Fruit fly (Drosophila melanogaster): ENCODE measurements around the gene CG9992.
A peak's percentile ranks its signal among the peaks of the same experiment; 100 is the strongest.

CG9992 gene

dm6 chrX:16385942-16386392, 1.3 kb upstream of the CG9992 start:
- peak; percentile 53 for TF ChIP-seq CG12768 (GFP tag; optimal IDR thresholded peaks at IDR 0.05)
- TF ChIP-seq CG14711 (tag; optimal IDR thresholded peaks at IDR 0.05): peak; percentile 25
- TF ChIP-seq CG11617 (GFP tag; optimal IDR thresholded peaks at IDR 0.05): peak; percentile 22
- TF ChIP-seq CG33017 (tag; optimal IDR thresholded peaks at IDR 0.05): no peak
- TF ChIP-seq CG5204 (GFP tag; optimal IDR thresholded peaks at IDR 0.05): no peak
- TF ChIP-seq toe (GFP tag; optimal IDR thresholded peaks at IDR 0.05): no peak
- peak; percentile 36 for TF ChIP-seq CG7101 (tag; optimal IDR thresholded peaks at IDR 0.05)
- peak; percentile 8 for TF ChIP-seq tj (GFP tag; optimal IDR thresholded peaks at IDR 0.05)
- peak; percentile 8 for TF ChIP-seq pad (GFP tag; optimal IDR thresholded peaks at IDR 0.05)
- no peak for TF ChIP-seq bab1 (GFP tag; optimal IDR thresholded peaks at IDR 0.05)

- TF ChIP-seq CG1620 (GFP tag; optimal IDR thresholded peaks at IDR 0.05): peak; percentile 46
- TF ChIP-seq CG5204 (GFP tag; optimal IDR thresholded peaks at IDR 0.05): no peak
- TF ChIP-seq CG12768 (GFP tag; optimal IDR thresholded peaks at IDR 0.05): no peak
- TF ChIP-seq cic (GFP tag; optimal IDR thresholded peaks at IDR 0.05): peak; percentile 10
- peak; percentile 11 for TF ChIP-seq CG11617 (GFP tag; optimal IDR thresholded peaks at IDR 0.05)
- TF ChIP-seq toe (GFP tag; optimal IDR thresholded peaks at IDR 0.05): no peak
- peak; percentile 73 for TF ChIP-seq CG14711 (tag; optimal IDR thresholded peaks at IDR 0.05)
- TF ChIP-seq Mnt (GFP tag; optimal IDR thresholded peaks at IDR 0.05): no peak
- peak; percentile 41 for TF ChIP-seq pad (GFP tag; optimal IDR thresholded peaks at IDR 0.05)
- TF ChIP-seq ovo (GFP tag; optimal IDR thresholded peaks at IDR 0.05): peak; percentile 63
- peak; percentile 77 for TF ChIP-seq Crg-1 (GFP tag; optimal IDR thresholded peaks at IDR 0.05)
- no peak for TF ChIP-seq bab1 (GFP tag; optimal IDR thresholded peaks at IDR 0.05)
- no peak for TF ChIP-seq Clk (GFP tag; optimal IDR thresholded peaks at IDR 0.05)
- TF ChIP-seq tj (GFP tag; optimal IDR thresholded peaks at IDR 0.05): peak; percentile 38
- TF ChIP-seq kay (GFP tag; ENCODE audit: borderline replicate concordance): peak; percentile 94
- TF ChIP-seq cnc (optimal IDR thresholded peaks at IDR 0.05): no peak
- TF ChIP-seq CG7101 (tag; optimal IDR thresholded peaks at IDR 0.05): peak; percentile 89
- peak; percentile 38 for TF ChIP-seq CG7045 (GFP tag; optimal IDR thresholded peaks at IDR 0.05)
- peak; percentile 50 for TF ChIP-seq CG33017 (tag; optimal IDR thresholded peaks at IDR 0.05)
- no peak for TF ChIP-seq Hr96 (GFP tag; optimal IDR thresholded peaks at IDR 0.05)
These were observed 817 bp downstream of the CG9992 start for dm6 chrX:16383667-16384515.

- TF ChIP-seq pad (GFP tag; optimal IDR thresholded peaks at IDR 0.05) (peak; percentile 20), CG14711 (tag; optimal IDR thresholded peaks at IDR 0.05) (no peak), kay (GFP tag; ENCODE audit: borderline replicate concordance) (peak; percentile 58)
These were observed 10.6 kb downstream of the CG9992 start for dm6 chrX:16374059-16374458.

dm6 chrX:16373541-16373940, 11.2 kb downstream of the CG9992 start:
- TF ChIP-seq Clk (GFP tag; optimal IDR thresholded peaks at IDR 0.05) (no peak), ovo (GFP tag; optimal IDR thresholded peaks at IDR 0.05) (no peak), CG33017 (tag; optimal IDR thresholded peaks at IDR 0.05) (no peak), Mnt (GFP tag; optimal IDR thresholded peaks at IDR 0.05) (no peak), kay (GFP tag; ENCODE audit: borderline replicate concordance) (no peak), CG5204 (GFP tag; optimal IDR thresholded peaks at IDR 0.05) (no peak), CG14711 (tag; optimal IDR thresholded peaks at IDR 0.05) (peak; percentile 34), bab1 (GFP tag; optimal IDR thresholded peaks at IDR 0.05) (peak; percentile 13), CG12768 (GFP tag; optimal IDR thresholded peaks at IDR 0.05) (no peak), CG11617 (GFP tag; optimal IDR thresholded peaks at IDR 0.05) (no peak), CG1620 (GFP tag; optimal IDR thresholded peaks at IDR 0.05) (no peak), pad (GFP tag; optimal IDR thresholded peaks at IDR 0.05) (no peak), cnc (optimal IDR thresholded peaks at IDR 0.05) (no peak), cic (GFP tag; optimal IDR thresholded peaks at IDR 0.05) (no peak), Hr96 (GFP tag; optimal IDR thresholded peaks at IDR 0.05) (no peak), Crg-1 (GFP tag; optimal IDR thresholded peaks at IDR 0.05) (no peak), toe (GFP tag; optimal IDR thresholded peaks at IDR 0.05) (no peak), CG7045 (GFP tag; optimal IDR thresholded peaks at IDR 0.05) (no peak), tj (GFP tag; optimal IDR thresholded peaks at IDR 0.05) (peak; percentile 6), CG7101 (tag; optimal IDR thresholded peaks at IDR 0.05) (peak; percentile 6)

- TF ChIP-seq CG11617 (GFP tag; optimal IDR thresholded peaks at IDR 0.05) (no peak), tj (GFP tag; optimal IDR thresholded peaks at IDR 0.05) (peak; percentile 36), kay (GFP tag; ENCODE audit: borderline replicate concordance) (peak; percentile 41), CG1620 (GFP tag; optimal IDR thresholded peaks at IDR 0.05) (no peak), Crg-1 (GFP tag; optimal IDR thresholded peaks at IDR 0.05) (no peak)
These were observed 12.0 kb downstream of the CG9992 start, which contains the start of gene Fur2 for dm6 chrX:16372492-16373350. TSS of gene Fur2 (plus strand) at chrX:16373086.

dm6 chrX:16371923-16372322, 12.8 kb downstream of the CG9992 start:
- TF ChIP-seq CG33017 (tag; optimal IDR thresholded peaks at IDR 0.05) (no peak), kay (GFP tag; ENCODE audit: borderline replicate concordance) (peak; percentile 30)
